Worm (Caenorhabditis elegans): ENCODE data around the gene C50H2.4.

DNA sequence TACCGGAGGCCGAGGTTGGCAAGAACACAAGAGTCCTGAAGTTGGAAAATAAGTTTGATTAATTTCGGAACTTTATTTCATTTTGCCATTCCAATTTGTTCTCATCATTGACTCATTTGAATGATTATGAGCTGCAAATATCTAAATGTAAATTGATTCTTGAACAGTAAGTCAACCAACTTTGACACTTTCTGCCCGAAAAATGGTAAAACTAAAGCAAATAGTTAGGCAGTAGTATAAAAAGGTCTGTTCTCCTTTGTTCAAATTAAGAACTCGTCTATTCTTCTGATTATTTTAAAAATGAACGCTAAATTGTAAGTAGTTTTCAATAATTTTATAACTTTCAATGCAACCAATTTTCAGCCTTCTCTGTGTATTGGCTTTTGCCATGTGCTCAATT is 26.3 kb downstream of the C50H2.4 start, which contains the start of gene fipr-12:
- no peak for TF ChIP-seq pag-3 (tag; optimal IDR thresholded peaks at IDR 0.05; ENCODE audit: borderline replicate concordance)
- TF ChIP-seq ceh-9 (tag; optimal IDR thresholded peaks at IDR 0.05), result no peak
- no peak for TF ChIP-seq ttx-3 (tag; optimal IDR thresholded peaks at IDR 0.05)
